Fruit fly (Drosophila melanogaster): ENCODE data around the gene Marf1.

The Marf1 gene

dm6 chr2L:22308455-22308854 is at the start of gene Marf1:
TSS of gene Marf1 (plus strand) at chr2L:22308755.
- TF ChIP-seq CG8478 (optimal IDR thresholded peaks at IDR 0.05) (no peak), CTCF (optimal IDR thresholded peaks at IDR 0.05) (no peak)

dm6 chr2L:22261047-22261446 is 47.5 kb upstream of the Marf1 start:
- TF ChIP-seq CTCF (optimal IDR thresholded peaks at IDR 0.05): no peak
- no peak for TF ChIP-seq CG8478 (optimal IDR thresholded peaks at IDR 0.05)

dm6 chr2L:22281900-22282299 is 26.7 kb upstream of the Marf1 start:
- no peak for TF ChIP-seq CG8478 (optimal IDR thresholded peaks at IDR 0.05)
- no peak for TF ChIP-seq CTCF (optimal IDR thresholded peaks at IDR 0.05)

- TF ChIP-seq CG8478 (optimal IDR thresholded peaks at IDR 0.05) (no peak), CTCF (optimal IDR thresholded peaks at IDR 0.05) (no peak)
These were observed 15.8 kb upstream of the Marf1 start for dm6 chr2L:22292777-22293176.

- TF ChIP-seq CG8478 (optimal IDR thresholded peaks at IDR 0.05): no peak
- no peak for TF ChIP-seq CTCF (optimal IDR thresholded peaks at IDR 0.05)
These were observed 58.3 kb downstream of the Marf1 start for dm6 chr2L:22366868-22367267.

dm6 chr2L:22390635-22391034 is 82.1 kb downstream of the Marf1 start:
- no peak for TF ChIP-seq CG8478 (optimal IDR thresholded peaks at IDR 0.05)
- TF ChIP-seq CTCF (optimal IDR thresholded peaks at IDR 0.05): no peak

All from S2 (cell line).